Worm (Caenorhabditis elegans) whole organism, L4 larva: ENCODE data around the gene K09E3.7.

Source experiments
- F44E2.7 ChIP-seq: fragments of 200-800 bp; sonication (Bioruptor generic); IDR thresholded peaks from 2 replicates; pipeline ENCODE4 v2.1.2; 2022; ENCODE audit warnings: missing genetic modification characterization, missing compliant biosample characterization
- Y75B8A.6 ChIP-seq: fragments of 200-800 bp; sonication (Bioruptor generic); IDR thresholded peaks from 2 replicates; pipeline ENCODE4 v1.3.6; 2022; ENCODE audit warnings: missing genetic modification reagents, missing genetic modification characterization, missing compliant biosample characterization
- ZK337.2 ChIP-seq: fragments of 200-800 bp; sonication (Bioruptor generic); IDR thresholded peaks from 2 replicates; pipeline ENCODE4 v1.3.6; 2022; ENCODE audit warnings: missing genetic modification reagents, missing genetic modification characterization, missing compliant biosample characterization
- ZK546.5 ChIP-seq, 2 experiments: sonication (generic microtip); optimal IDR thresholded peaks; 2 replicates each; lab custom pipeline; 2017; ENCODE audit warnings: missing biosample characterization in 2 of 2, missing genetic modification characterization in 2 of 2
- aha-1 ChIP-seq: fragments of 150-350 bp; peaks from one replicate; lab custom pipeline; 2014; ENCODE audit warnings: missing biosample characterization, missing genetic modification characterization
- ama-1 ChIP-seq: fragments of 150-350 bp; optimal IDR thresholded peaks from 2 replicates; lab custom pipeline; 2014; ENCODE audit warnings: inconsistent platforms, mixed read lengths
- ceh-20 ChIP-seq: fragments of 200-800 bp; sonication (Bioruptor generic); IDR thresholded peaks from 2 replicates; pipeline ENCODE4 v1.3.6; 2022; ENCODE audit warnings: missing genetic modification reagents, missing genetic modification characterization, missing compliant biosample characterization
- ceh-44 ChIP-seq: fragments of 200-800 bp; sonication (Bioruptor generic); IDR thresholded peaks from 2 replicates; pipeline ENCODE4 v1.3.6; 2022; ENCODE audit warnings: missing genetic modification reagents, missing genetic modification characterization, missing compliant biosample characterization
- ceh-82 ChIP-seq: sonication (generic microtip); optimal IDR thresholded peaks from 2 replicates; lab custom pipeline; 2017; ENCODE audit warnings: missing biosample characterization, missing genetic modification characterization
- dmd-6 ChIP-seq: fragments of 200-800 bp; sonication (Bioruptor generic); IDR thresholded peaks from 2 replicates; pipeline ENCODE4 v1.3.6; 2022; ENCODE audit warnings: missing genetic modification reagents, missing genetic modification characterization, missing compliant biosample characterization
- dmd-8 ChIP-seq: fragments of 200-800 bp; sonication (Bioruptor generic); IDR thresholded peaks from 2 replicates; pipeline ENCODE4 v1.3.6; 2022; ENCODE audit warnings: missing genetic modification characterization, missing compliant biosample characterization
- egl-27 ChIP-seq: sonication (generic microtip); optimal IDR thresholded peaks from 3 replicates; lab custom pipeline; 2017; ENCODE audit warnings: missing biosample characterization, missing genetic modification reagents, missing genetic modification characterization
- egl-43 ChIP-seq: fragments of 200-800 bp; sonication (Bioruptor generic); IDR thresholded peaks from 2 replicates; pipeline ENCODE4 v1.3.6; 2022; ENCODE audit warnings: missing genetic modification reagents, missing genetic modification characterization, missing compliant biosample characterization
- lin-38 ChIP-seq: fragments of 200-800 bp; sonication (Bioruptor generic); IDR thresholded peaks from 2 replicates; pipeline ENCODE4 v1.3.6; 2022; ENCODE audit warnings: missing genetic modification reagents, missing genetic modification characterization, missing compliant biosample characterization
- madf-5 ChIP-seq, 2 experiments: fragments of 200-800 bp; sonication (Bioruptor generic); IDR thresholded peaks; 2 replicates each; pipeline ENCODE4 v1.3.6; 2022; ENCODE audit warnings: missing compliant biosample characterization in 2 of 2, missing genetic modification characterization in 2 of 2
- mdl-1 ChIP-seq, 2 experiments: fragments of 150-350 bp in 1 of 2; sonication (generic microtip) in 1 of 2; optimal IDR thresholded peaks; 2 replicates each; lab custom pipeline; 2014 to 2017; ENCODE audit warnings: missing biosample characterization in 2 of 2, missing genetic modification characterization in 2 of 2
- mdt-29 ChIP-seq: fragments of 200-800 bp; sonication (Bioruptor generic); IDR thresholded peaks from 2 replicates; pipeline ENCODE4 v1.3.6; 2022; ENCODE audit warnings: missing genetic modification reagents, missing genetic modification characterization, missing compliant biosample characterization
- mep-1 ChIP-seq: fragments of 150-350 bp; sonication (generic microtip); optimal IDR thresholded peaks from 3 replicates; lab custom pipeline; 2014; ENCODE audit warnings: missing biosample characterization, missing genetic modification characterization
- mxl-3 ChIP-seq: fragments of 200-800 bp; sonication (Bioruptor generic); optimal IDR thresholded peaks from 2 replicates; lab custom pipeline; 2018; ENCODE audit warnings: mild to moderate bottlenecking, missing genetic modification characterization, missing compliant biosample characterization
- nhr-10 ChIP-seq: fragments of 150-350 bp; optimal IDR thresholded peaks from 2 replicates; lab custom pipeline; 2014; ENCODE audit warnings: missing biosample characterization, missing genetic modification characterization
- nhr-11 ChIP-seq: fragments of 150-350 bp; optimal IDR thresholded peaks from 2 replicates; lab custom pipeline; 2014; ENCODE audit warnings: missing biosample characterization, missing genetic modification characterization
- nhr-111 ChIP-seq: fragments of 200-800 bp; sonication (Bioruptor generic); optimal IDR thresholded peaks from 2 replicates; lab custom pipeline; 2018; ENCODE audit warnings: mild to moderate bottlenecking, missing genetic modification characterization, missing compliant biosample characterization
- nhr-48 ChIP-seq: sonication (generic microtip); optimal IDR thresholded peaks from 2 replicates; lab custom pipeline; 2016; ENCODE audit warnings: mild to moderate bottlenecking, missing genetic modification characterization, missing compliant biosample characterization
- nhr-6 ChIP-seq: fragments of 150-350 bp; optimal IDR thresholded peaks from 2 replicates; lab custom pipeline; 2014; ENCODE audit warnings: missing biosample characterization, missing genetic modification characterization
- pha-4 ChIP-seq, 2 experiments: fragments of 150-350 bp in 1 of 2; fragments of 200-800 bp in 1 of 2; sonication (Bioruptor generic) in 1 of 2; IDR thresholded peaks in 1 of 2; optimal IDR thresholded peaks in 1 of 2; 2 replicates each; pipeline versions ENCODE4 v1.3.6 to Lab custom; 2014 to 2022; ENCODE audit warnings: missing genetic modification characterization in 2 of 2, missing genetic modification reagents in 2 of 2, missing biosample characterization in 1 of 2, missing compliant biosample characterization in 1 of 2
- rbr-2 ChIP-seq: sonication (generic microtip); optimal IDR thresholded peaks from 2 replicates; lab custom pipeline; 2016; ENCODE audit warnings: missing genotype, missing genetic modification characterization, missing compliant biosample characterization
- set-16 ChIP-seq: fragments of 200-800 bp; sonication (Bioruptor generic); IDR thresholded peaks from 2 replicates; pipeline ENCODE4 v1.3.6; 2022; ENCODE audit warnings: missing genetic modification reagents, missing genetic modification characterization, missing compliant biosample characterization
- spr-1 ChIP-seq: sonication (generic microtip); optimal IDR thresholded peaks from 2 replicates; lab custom pipeline; 2016; ENCODE audit warnings: mild to moderate bottlenecking, missing genetic modification characterization, missing compliant biosample characterization
- unc-130 ChIP-seq: sonication (generic microtip); optimal IDR thresholded peaks from 2 replicates; lab custom pipeline; 2016; ENCODE audit warnings: missing genetic modification reagents, missing genetic modification characterization, missing compliant biosample characterization
- vab-7 ChIP-seq: fragments of 200-800 bp; sonication (Bioruptor generic); IDR thresholded peaks from 2 replicates; pipeline ENCODE4 v1.3.6; 2022; ENCODE audit warnings: missing genetic modification reagents, missing genetic modification characterization, missing compliant biosample characterization
- zfp-2 ChIP-seq: sonication (generic microtip); optimal IDR thresholded peaks from 2 replicates; lab custom pipeline; 2016; ENCODE audit warnings: mild to moderate bottlenecking, missing genetic modification characterization, missing compliant biosample characterization
- zfp-3 ChIP-seq: fragments of 200-800 bp; sonication (Bioruptor generic); conservative IDR thresholded peaks from 2 replicates; pipeline ENCODE4 v1.3.6; 2022; ENCODE audit warnings: missing genetic modification reagents, missing genetic modification characterization, missing compliant biosample characterization
- ztf-7 ChIP-seq: fragments of 150-350 bp; optimal IDR thresholded peaks from 2 replicates; lab custom pipeline; 2014; ENCODE audit warnings: missing biosample characterization, missing genetic modification characterization

Gene K09E3.7

ce11 chrX:17181220-17181619, 46.9 kb upstream of the K09E3.7 start (continued):
- TF ChIP-seq nhr-6 (tag; lab: Kevin White, UChicago): peak; percentile 17
- TF ChIP-seq zfp-2: no peak
- no peak for TF ChIP-seq spr-1 (tag; lab: Kevin White, UChicago)
- no peak for TF ChIP-seq ceh-82
- no peak for TF ChIP-seq mdt-29

ce11 chrX:17180135-17180534, 45.8 kb upstream of the K09E3.7 start:
- TF ChIP-seq nhr-48 (tag; lab: Kevin White, UChicago) (no peak), aha-1 (peak; percentile 73)
- TF ChIP-seq, all 104 proteins: peak for 1

ce11 chrX:17178239-17178638, 43.9 kb upstream of the K09E3.7 start, which contains the start of gene B0302.2:
TSS of gene B0302.2 (plus strand) at chrX:17178539.
- no peak for TF ChIP-seq Y75B8A.6 (GFP tag; lab: Robert Waterston, UW)
- no peak for TF ChIP-seq mxl-3 (GFP tag; lab: Kevin White, UChicago)
- TF ChIP-seq F44E2.7 (GFP tag; lab: Robert Waterston, UW): no peak
- TF ChIP-seq nhr-111 (GFP tag; lab: Kevin White, UChicago): no peak
- no peak for TF ChIP-seq nhr-10
- TF ChIP-seq ZK546.5 (tag; optimal IDR thresholded peaks at IDR 0.05; lab: Kevin White, UChicago): no peak
- TF ChIP-seq madf-5 (GFP tag; IDR thresholded peaks at IDR 0.05; lab: Robert Waterston, UW): no peak
- no peak for TF ChIP-seq egl-43 (GFP tag; lab: Robert Waterston, UW)
- no peak for TF ChIP-seq ztf-7 (tag; lab: Kevin White, UChicago)
- TF ChIP-seq dmd-6 (GFP tag; lab: Robert Waterston, UW): no peak
- no peak for TF ChIP-seq rbr-2 (tag; lab: Kevin White, UChicago)

- TF ChIP-seq mdl-1 (tag; optimal IDR thresholded peaks at IDR 0.05; lab: Kevin White, UChicago) (no peak), ceh-82 (no peak)
These were observed 42.4 kb upstream of the K09E3.7 start, which contains the start of gene B0302.4 for ce11 chrX:17176677-17177076. TSS of gene B0302.4 (minus strand) at chrX:17176777.

ce11 chrX:17170401-17170800, 36.1 kb upstream of the K09E3.7 start:
- TF ChIP-seq ceh-20 (no peak), lin-38 (GFP tag; lab: Robert Waterston, UW) (no peak), vab-7 (GFP tag; lab: Robert Waterston, UW) (no peak), ceh-82 (no peak), Y75B8A.6 (GFP tag; lab: Robert Waterston, UW) (no peak), ceh-44 (no peak), nhr-48 (tag; lab: Kevin White, UChicago) (no peak), egl-27 (tag; lab: Kevin White, UChicago) (no peak), spr-1 (tag; lab: Kevin White, UChicago) (no peak), zfp-3 (GFP tag; lab: Robert Waterston, UW) (no peak), nhr-10 (no peak), ama-1 (lab: Kevin White, UChicago) (no peak), unc-130 (GFP tag; lab: Kevin White, UChicago) (no peak), dmd-8 (GFP tag; lab: Robert Waterston, UW) (no peak), egl-43 (GFP tag; lab: Robert Waterston, UW) (no peak), pha-4 (GFP tag; IDR thresholded peaks at IDR 0.05; lab: Robert Waterston, UW) (no peak), pha-4 (tag; optimal IDR thresholded peaks at IDR 0.05; lab: Kevin White, UChicago) (no peak), nhr-11 (tag; lab: Kevin White, UChicago) (no peak), ZK337.2 (no peak), set-16 (GFP tag; lab: Robert Waterston, UW) (no peak), mep-1 (tag; lab: Kevin White, UChicago) (no peak)
